Fruit fly (Drosophila melanogaster) whole organism, embryonic: Measurements from ENCODE around the gene Ugt35E2.

Experiments
- Blimp-1 ChIP-seq: fragments of 200-800 bp; sonication (Bioruptor generic); optimal IDR thresholded peaks from 3 replicates; lab custom pipeline; 2018; ENCODE audit warnings: missing biosample characterization, missing genetic modification characterization, mild to moderate bottlenecking, moderate library complexity, missing genetic modification reagents
- CG10209 ChIP-seq: fragments of 200-800 bp; sonication (Bioruptor generic); optimal IDR thresholded peaks from 3 replicates; lab custom pipeline; 2017; ENCODE audit warnings: missing biosample characterization, mild to moderate bottlenecking, missing genetic modification characterization, missing genetic modification reagents
- CG11696 ChIP-seq: fragments of 200-800 bp; sonication (Bioruptor generic); IDR thresholded peaks from 2 replicates; pipeline ENCODE4 v1.3.6; 2022; ENCODE audit warnings: missing biosample characterization, missing genetic modification characterization
- CG13296 ChIP-seq: fragments of 200-800 bp; sonication (Bioruptor generic); optimal IDR thresholded peaks from 3 replicates; lab custom pipeline; 2018; ENCODE audit warnings: missing biosample characterization, mild to moderate bottlenecking, missing genetic modification characterization
- CG14014 ChIP-seq: fragments of 200-800 bp; sonication (Bioruptor generic); IDR thresholded peaks from 2 replicates; pipeline ENCODE4 v1.3.6; 2022; ENCODE audit warnings: missing biosample characterization, missing genetic modification characterization
- CG14050 ChIP-seq: fragments of 200-800 bp; sonication (Bioruptor generic); IDR thresholded peaks from 3 replicates; pipeline ENCODE4 v1.3.6; 2022; ENCODE audit warnings: missing biosample characterization, missing genetic modification characterization
- CG14441 ChIP-seq: fragments of 200-800 bp; sonication (Bioruptor generic); IDR thresholded peaks from 2 replicates; pipeline ENCODE4 v1.3.6; 2022; ENCODE audit warnings: missing biosample characterization, missing genetic modification characterization
- CG16863 ChIP-seq: fragments of 200-800 bp; sonication (Bioruptor generic); optimal IDR thresholded peaks from 3 replicates; lab custom pipeline; 2016; ENCODE audit warnings: missing biosample characterization, missing genetic modification characterization
- CG17186 ChIP-seq: fragments of 200-800 bp; sonication (Bioruptor generic); optimal IDR thresholded peaks from 3 replicates; lab custom pipeline; 2017; ENCODE audit warnings: missing biosample characterization, missing genetic modification reagents, missing genetic modification characterization
- CG1832 ChIP-seq: fragments of 200-800 bp; sonication (Bioruptor generic); optimal IDR thresholded peaks from 2 replicates; lab custom pipeline; 2017; ENCODE audit warnings: missing biosample characterization, mild to moderate bottlenecking, missing genetic modification characterization, inconsistent platforms
- CG2116 ChIP-seq: fragments of 200-800 bp; sonication (Bioruptor generic); optimal IDR thresholded peaks from 3 replicates; lab custom pipeline; 2018; ENCODE audit warnings: missing biosample characterization, mild to moderate bottlenecking, missing genetic modification characterization
- CG31388 ChIP-seq: fragments of 200-800 bp; sonication (Bioruptor generic); optimal IDR thresholded peaks from 2 replicates; lab custom pipeline; 2016; ENCODE audit warnings: missing biosample characterization, missing genetic modification characterization
- CG33557 ChIP-seq: fragments of 200-800 bp; sonication (Bioruptor generic); optimal IDR thresholded peaks from 2 replicates; lab custom pipeline; 2019; ENCODE audit warnings: missing biosample characterization, mild to moderate bottlenecking, missing genetic modification characterization, moderate library complexity
- CG4730 ChIP-seq: fragments of 200-800 bp; sonication (Bioruptor generic); IDR thresholded peaks from 2 replicates; pipeline ENCODE4 v1.3.6; 2022; ENCODE audit warnings: missing biosample characterization, missing genetic modification characterization
- CG6175 ChIP-seq: fragments of 200-800 bp; sonication (Bioruptor generic); IDR thresholded peaks from 3 replicates; pipeline ENCODE4 v1.3.6; 2022; ENCODE audit warnings: missing biosample characterization, missing genetic modification characterization
- CG7357 ChIP-seq: fragments of 200-800 bp; sonication (Bioruptor generic); IDR thresholded peaks from 3 replicates; pipeline ENCODE4 v1.3.6; 2022; ENCODE audit warnings: missing biosample characterization, missing genetic modification characterization
- CG7556 ChIP-seq: fragments of 200-800 bp; sonication (Bioruptor generic); optimal IDR thresholded peaks from 2 replicates; lab custom pipeline; 2017; ENCODE audit warnings: missing biosample characterization, mild to moderate bottlenecking, missing genetic modification characterization
- CG8388 ChIP-seq: fragments of 200-800 bp; sonication (Bioruptor generic); optimal IDR thresholded peaks from 2 replicates; lab custom pipeline; 2019; ENCODE audit warnings: missing biosample characterization, mild to moderate bottlenecking, missing genetic modification characterization, moderate library complexity
- CG9727 ChIP-seq: fragments of 200-800 bp; sonication (Bioruptor generic); optimal IDR thresholded peaks from 3 replicates; lab custom pipeline; 2017; ENCODE audit warnings: missing biosample characterization, mild to moderate bottlenecking, missing genetic modification characterization
- CrebB ChIP-seq: fragments of 200-800 bp; sonication (Bioruptor generic); optimal IDR thresholded peaks from 3 replicates; lab custom pipeline; 2018; ENCODE audit warnings: missing biosample characterization, mild to moderate bottlenecking, missing genetic modification characterization
- Dip3 ChIP-seq: fragments of 200-800 bp; sonication (Bioruptor generic); optimal IDR thresholded peaks from 3 replicates; lab custom pipeline; 2016; ENCODE audit warnings: missing biosample characterization, missing genetic modification characterization
- HHEX ChIP-seq: fragments of 200-800 bp; sonication (Bioruptor generic); optimal IDR thresholded peaks from 3 replicates; lab custom pipeline; 2017; ENCODE audit warnings: missing biosample characterization, mild to moderate bottlenecking, missing genetic modification characterization, missing genetic modification reagents
- Hmr ChIP-seq: fragments of 200-800 bp; sonication (Bioruptor generic); optimal IDR thresholded peaks from 3 replicates; lab custom pipeline; 2017; ENCODE audit warnings: mild to moderate bottlenecking, missing biosample characterization, missing genetic modification reagents, missing genetic modification characterization
- MESR4 ChIP-seq: fragments of 200-800 bp; sonication (Bioruptor generic); optimal IDR thresholded peaks from 2 replicates; lab custom pipeline; 2018; ENCODE audit warnings: missing biosample characterization, mild to moderate bottlenecking, missing genetic modification characterization, moderate library complexity
- Rfx ChIP-seq: fragments of 200-800 bp; sonication (Bioruptor generic); IDR thresholded peaks from 2 replicates; pipeline ENCODE4 v1.3.6; 2022; ENCODE audit warnings: missing biosample characterization, missing genetic modification characterization
- Ssrp ChIP-seq: fragments of 200-800 bp; sonication (Bioruptor generic); optimal IDR thresholded peaks from 2 replicates; lab custom pipeline; 2018; ENCODE audit warnings: missing biosample characterization, mild to moderate bottlenecking, missing genetic modification characterization, moderate library complexity
- Vsx1 ChIP-seq: fragments of 200-800 bp; sonication (Bioruptor generic); optimal IDR thresholded peaks from 2 replicates; lab custom pipeline; 2017; ENCODE audit warnings: missing biosample characterization, mild to moderate bottlenecking, missing genetic modification characterization, missing genetic modification reagents
- ash1 ChIP-seq: fragments of 200-800 bp; sonication (Bioruptor generic); optimal IDR thresholded peaks from 2 replicates; lab custom pipeline; 2018; ENCODE audit warnings: missing biosample characterization, mild to moderate bottlenecking, missing genetic modification characterization
- ato ChIP-seq: fragments of 200-800 bp; sonication (Bioruptor generic); IDR thresholded peaks from 2 replicates; pipeline ENCODE4 v1.3.6; 2022; ENCODE audit warnings: missing biosample characterization, missing genetic modification characterization; ENCODE audit not compliant: partially characterized antibody
- bbx ChIP-seq: fragments of 200-800 bp; sonication (Bioruptor generic); IDR thresholded peaks from 2 replicates; pipeline ENCODE4 v1.3.6; 2022; ENCODE audit warnings: missing biosample characterization, missing genetic modification characterization; ENCODE audit not compliant: partially characterized antibody
- chn ChIP-seq: fragments of 200-800 bp; sonication (Bioruptor generic); optimal IDR thresholded peaks from 2 replicates; lab custom pipeline; 2016; ENCODE audit warnings: missing biosample characterization, missing genetic modification characterization
- crp ChIP-seq, 2 experiments: fragments of 200-800 bp; sonication (Bioruptor generic); optimal IDR thresholded peaks; 2 replicates in 1 of 2; 3 replicates in 1 of 2; lab custom pipeline; 2017; ENCODE audit warnings: missing biosample characterization in 2 of 2, missing genetic modification characterization in 2 of 2, mild to moderate bottlenecking in 1 of 2, moderate library complexity in 1 of 2
- cwo ChIP-seq: fragments of 200-800 bp; sonication (Bioruptor generic); optimal IDR thresholded peaks from 3 replicates; lab custom pipeline; 2017; ENCODE audit warnings: missing biosample characterization, missing genetic modification characterization, mild to moderate bottlenecking, moderate library complexity, missing genetic modification reagents
- esg ChIP-seq: fragments of 200-800 bp; sonication (Bioruptor generic); conservative IDR thresholded peaks from 2 replicates; pipeline ENCODE4 v1.3.6; 2022; ENCODE audit warnings: missing biosample characterization, missing genetic modification characterization
- h ChIP-seq: fragments of >200 bp; optimal IDR thresholded peaks from 2 replicates; lab custom pipeline; 2017
- jumu ChIP-seq: fragments of 200-800 bp; sonication (Bioruptor generic); optimal IDR thresholded peaks from 3 replicates; lab custom pipeline; 2016; ENCODE audit warnings: missing biosample characterization, missing genetic modification characterization
- lov ChIP-seq, 2 experiments: fragments of 200-800 bp in 1 of 2; fragments of >200 bp in 1 of 2; sonication (Bioruptor generic) in 1 of 2; IDR thresholded peaks in 1 of 2; optimal IDR thresholded peaks in 1 of 2; 2 replicates in 1 of 2; 3 replicates in 1 of 2; pipeline versions ENCODE4 v1.3.6 to Lab custom; 2017 to 2022; ENCODE audit warnings: missing biosample characterization in 1 of 2, missing genetic modification characterization in 1 of 2
- mam ChIP-seq: fragments of 200-800 bp; sonication (Bioruptor generic); optimal IDR thresholded peaks from 3 replicates; lab custom pipeline; 2016; ENCODE audit warnings: missing biosample characterization, missing genetic modification characterization
- nerfin-1 ChIP-seq: fragments of 200-800 bp; sonication (Bioruptor generic); optimal IDR thresholded peaks from 3 replicates; lab custom pipeline; 2019; ENCODE audit warnings: missing biosample characterization, mild to moderate bottlenecking, missing genetic modification characterization, moderate library complexity
- nerfin-2 ChIP-seq: fragments of 200-800 bp; sonication (Bioruptor generic); IDR thresholded peaks from 2 replicates; pipeline ENCODE4 v1.3.6; 2022; ENCODE audit warnings: missing biosample characterization, missing genetic modification characterization; ENCODE audit not compliant: partially characterized antibody
- nmo ChIP-seq: fragments of 200-800 bp; sonication (Bioruptor generic); optimal IDR thresholded peaks from 2 replicates; lab custom pipeline; 2018; ENCODE audit warnings: missing biosample characterization, mild to moderate bottlenecking, missing genetic modification characterization, moderate library complexity
- pfk ChIP-seq: fragments of 200-800 bp; sonication (Bioruptor generic); optimal IDR thresholded peaks from 2 replicates; lab custom pipeline; 2018; ENCODE audit warnings: missing biosample characterization, mild to moderate bottlenecking, missing genetic modification characterization, moderate library complexity
- pzg ChIP-seq: fragments of 200-800 bp; sonication (Bioruptor generic); optimal IDR thresholded peaks from 3 replicates; lab custom pipeline; 2018; ENCODE audit warnings: missing biosample characterization, mild to moderate bottlenecking, missing genetic modification characterization, moderate library complexity
- rib ChIP-seq: fragments of 200-800 bp; sonication (Bioruptor generic); IDR thresholded peaks from 2 replicates; pipeline ENCODE4 v1.3.6; 2022; ENCODE audit warnings: missing biosample characterization, missing genetic modification characterization
- sc ChIP-seq, 3 experiments: fragments of >200 bp in 2 of 3; fragments of 200-800 bp in 1 of 3; sonication (Bioruptor generic) in 1 of 3; optimal IDR thresholded peaks; 2 replicates in 2 of 3; 3 replicates in 1 of 3; lab custom pipeline; 2017; ENCODE audit warnings: mild to moderate bottlenecking in 1 of 3, missing biosample characterization in 1 of 3, missing genetic modification characterization in 1 of 3, missing genetic modification reagents in 1 of 3
- scrt ChIP-seq: fragments of 200-800 bp; sonication (Bioruptor generic); optimal IDR thresholded peaks from 2 replicates; lab custom pipeline; 2018; ENCODE audit warnings: missing biosample characterization, mild to moderate bottlenecking, missing genetic modification characterization, moderate library complexity
- slou ChIP-seq: fragments of 200-800 bp; sonication (Bioruptor generic); optimal IDR thresholded peaks from 3 replicates; lab custom pipeline; 2016; ENCODE audit warnings: missing biosample characterization, missing genetic modification characterization
- sqz ChIP-seq: fragments of 200-800 bp; sonication (Bioruptor generic); optimal IDR thresholded peaks from 3 replicates; lab custom pipeline; 2018; ENCODE audit warnings: missing biosample characterization, mild to moderate bottlenecking, missing genetic modification characterization

The Ugt35E2 gene

dm6 chr3R:11216156-11216630 lies 48.4 kb upstream of the Ugt35E2 start, which contains the start of the genes RpS25 and CG4820 (continued):
- TF ChIP-seq CG2116 (GFP tag; lab: Kevin White, UChicago) = peak; percentile 95
- peak; percentile 93 for TF ChIP-seq ash1 (GFP tag; lab: Kevin White, UChicago)
- peak; percentile 81 for TF ChIP-seq jumu (GFP tag; lab: Kevin White, UChicago)
- TF ChIP-seq scrt (GFP tag; lab: Kevin White, UChicago) = peak; percentile 87
- peak; percentile 76 for TF ChIP-seq mam (GFP tag; lab: Kevin White, UChicago)
- TF ChIP-seq CG6175 = peak; percentile 84
- peak; percentile 75 for TF ChIP-seq CG7556
- peak in 1 of 2 experiments; percentile 66 for TF ChIP-seq crp (GFP tag; optimal IDR thresholded peaks at IDR 0.05; lab: Kevin White, UChicago)
- no peak for TF ChIP-seq CG1832 (GFP tag; lab: Kevin White, UChicago)
- TF ChIP-seq MESR4 (GFP tag; lab: Kevin White, UChicago) = peak; percentile 100
- TF ChIP-seq sc (optimal IDR thresholded peaks at IDR 0.05; lab: Kevin White, UChicago) = no peak
- peak; percentile 86 for TF ChIP-seq sc (GFP tag; optimal IDR thresholded peaks at IDR 0.05; lab: Kevin White, UChicago)
- no peak for TF ChIP-seq lov (optimal IDR thresholded peaks at IDR 0.05; lab: Kevin White, UChicago)
- peak; percentile 89 for TF ChIP-seq lov (GFP tag; IDR thresholded peaks at IDR 0.05; lab: Robert Waterston, UW)
- TF ChIP-seq chn (GFP tag; lab: Kevin White, UChicago) = peak; percentile 72
- TF ChIP-seq Hmr (GFP tag; lab: Kevin White, UChicago) = peak; percentile 97
- peak; percentile 93 for TF ChIP-seq Rfx (GFP tag; lab: Robert Waterston, UW)
- TF ChIP-seq CG14014 = peak; percentile 79
- TF ChIP-seq CG16863 (GFP tag; lab: Kevin White, UChicago) = peak; percentile 90
- peak; percentile 91 for TF ChIP-seq sqz (GFP tag; lab: Kevin White, UChicago)
- peak; percentile 72 for TF ChIP-seq nerfin-2 (GFP tag; lab: Robert Waterston, UW)
- TF ChIP-seq CG14050 (GFP tag; lab: Robert Waterston, UW) = peak; percentile 85
- peak; percentile 42 for TF ChIP-seq CG11696 (GFP tag; lab: Robert Waterston, UW)
- peak; percentile 91 for TF ChIP-seq nerfin-1 (tag; lab: Kevin White, UChicago)
- peak; percentile 29; the same call in 1 of the 2 replicates for TF ChIP-seq esg (GFP tag; lab: Robert Waterston, UW)
- peak; percentile 95 for TF ChIP-seq CG9727 (GFP tag; lab: Kevin White, UChicago)
- peak; percentile 70 for TF ChIP-seq bbx (GFP tag; lab: Robert Waterston, UW)
- peak; percentile 82 for TF ChIP-seq CG8388 (GFP tag; lab: Kevin White, UChicago)
- 0 out of 3 replicates have a peak, but pooled peaks have one; percentile 31 for TF ChIP-seq CG7357
- TF ChIP-seq CG13296 (GFP tag; lab: Kevin White, UChicago) = peak; percentile 95
- TF ChIP-seq pzg (GFP tag; lab: Kevin White, UChicago) = peak; percentile 98
- peak; percentile 75 for TF ChIP-seq CG4730 (GFP tag; lab: Robert Waterston, UW)
- TF ChIP-seq CG14441 (GFP tag; lab: Robert Waterston, UW) = peak; percentile 75
- peak; percentile 73 for TF ChIP-seq Blimp-1 (GFP tag; lab: Kevin White, UChicago)
- peak; percentile 67 for TF ChIP-seq rib (GFP tag; lab: Robert Waterston, UW)
- peak; percentile 64 for TF ChIP-seq ato (GFP tag; lab: Robert Waterston, UW)
- TF ChIP-seq CG10209 (GFP tag; lab: Kevin White, UChicago) = peak; percentile 93
- TF ChIP-seq CrebB (tag; lab: Kevin White, UChicago) = peak; percentile 97
- peak; percentile 62 for TF ChIP-seq CG31388
- peak; percentile 95 for TF ChIP-seq HHEX
- TF ChIP-seq CG33557 (GFP tag; lab: Kevin White, UChicago) = peak; percentile 92
- TF ChIP-seq slou (GFP tag; lab: Kevin White, UChicago) = peak; percentile 88
- TF ChIP-seq h = no peak
- TF ChIP-seq nmo = peak; percentile 93
- TF ChIP-seq Vsx1 = peak; percentile 90
- TF ChIP-seq pfk = peak; percentile 84
- peak; percentile 98 for TF ChIP-seq CG17186 (GFP tag; lab: Kevin White, UChicago)
- peak; percentile 81 for TF ChIP-seq Dip3
- TF ChIP-seq Ssrp (tag; lab: Kevin White, UChicago) = peak; percentile 81
- peak; percentile 73 for TF ChIP-seq cwo (GFP tag; lab: Kevin White, UChicago)
